Fruit fly (Drosophila melanogaster) whole organism, embryonic: ENCODE data around the gene tau.
A peak's percentile ranks its signal among the peaks of the same experiment; 100 is the strongest.

Experiments used
- Bgb ChIP-seq: fragments of 200-800 bp; sonication (Bioruptor generic); IDR thresholded peaks from 2 replicates; pipeline ENCODE4 v1.3.6; 2022; ENCODE audit warnings: missing biosample characterization, missing genetic modification characterization; ENCODE audit not compliant: partially characterized antibody
- CG10267 ChIP-seq: fragments of 200-800 bp; sonication (Bioruptor generic); optimal IDR thresholded peaks from 2 replicates; lab custom pipeline; 2018; ENCODE audit warnings: missing biosample characterization, mild to moderate bottlenecking, missing genetic modification characterization, moderate library complexity
- CG14014 ChIP-seq: fragments of 200-800 bp; sonication (Bioruptor generic); IDR thresholded peaks from 2 replicates; pipeline ENCODE4 v1.3.6; 2022; ENCODE audit warnings: missing biosample characterization, missing genetic modification characterization
- CG14667 ChIP-seq: fragments of 200-800 bp; sonication (Bioruptor generic); IDR thresholded peaks from 2 replicates; pipeline ENCODE4 v1.3.6; 2022; ENCODE audit warnings: missing biosample characterization, missing genetic modification characterization
- CG15073 ChIP-seq: fragments of 200-800 bp; sonication (Bioruptor generic); optimal IDR thresholded peaks from 2 replicates; lab custom pipeline; 2016; ENCODE audit warnings: missing biosample characterization, missing genetic modification characterization
- CG17186 ChIP-seq: fragments of 200-800 bp; sonication (Bioruptor generic); optimal IDR thresholded peaks from 3 replicates; lab custom pipeline; 2017; ENCODE audit warnings: missing biosample characterization, missing genetic modification reagents, missing genetic modification characterization
- CG1792 ChIP-seq: fragments of 200-800 bp; sonication (Bioruptor generic); optimal IDR thresholded peaks from 2 replicates; lab custom pipeline; 2016; ENCODE audit warnings: missing biosample characterization, missing genetic modification characterization
- CG32532 ChIP-seq: fragments of 200-800 bp; sonication (Bioruptor generic); IDR thresholded peaks from 2 replicates; pipeline ENCODE4 v1.3.6; 2022; ENCODE audit warnings: missing biosample characterization, missing genetic modification characterization
- CG33213 ChIP-seq: fragments of 200-800 bp; sonication (Bioruptor generic); optimal IDR thresholded peaks from 3 replicates; lab custom pipeline; 2016; ENCODE audit warnings: missing biosample characterization, missing genetic modification characterization
- CG3995 ChIP-seq: fragments of 200-800 bp; sonication (Bioruptor generic); optimal IDR thresholded peaks from 3 replicates; lab custom pipeline; 2016; ENCODE audit warnings: missing biosample characterization, missing genetic modification characterization
- CG4820 ChIP-seq: fragments of 200-800 bp; sonication (Bioruptor generic); optimal IDR thresholded peaks from 3 replicates; lab custom pipeline; 2016; ENCODE audit warnings: missing biosample characterization, missing genetic modification characterization
- CG9215 ChIP-seq: fragments of 200-800 bp; sonication (Bioruptor generic); IDR thresholded peaks from 2 replicates; pipeline ENCODE4 v1.3.6; 2022; ENCODE audit warnings: missing biosample characterization, missing genetic modification characterization
- CG9609 ChIP-seq: fragments of 200-800 bp; sonication (Bioruptor generic); optimal IDR thresholded peaks from 3 replicates; lab custom pipeline; 2016; ENCODE audit warnings: missing biosample characterization, missing genetic modification characterization
- CG9797 ChIP-seq: fragments of 200-800 bp; sonication (Bioruptor generic); optimal IDR thresholded peaks from 3 replicates; lab custom pipeline; 2018; ENCODE audit warnings: missing biosample characterization, mild to moderate bottlenecking, missing genetic modification characterization
- Chrac-16 ChIP-seq: fragments of 200-800 bp; sonication (Bioruptor generic); optimal IDR thresholded peaks from 3 replicates; lab custom pipeline; 2016; ENCODE audit warnings: missing biosample characterization, missing genetic modification characterization
- CkIIα-i1 ChIP-seq: fragments of 200-800 bp; sonication (Bioruptor generic); IDR thresholded peaks from 2 replicates; pipeline ENCODE4 v1.3.6; 2022; ENCODE audit warnings: missing biosample characterization, missing genetic modification characterization
- Dfd ChIP-seq, 2 experiments: fragments of >200 bp; optimal IDR thresholded peaks; 2 replicates each; lab custom pipeline; 2017; ENCODE audit warnings: missing biosample characterization in 2 of 2, missing genetic modification characterization in 2 of 2
- Doc3 ChIP-seq: fragments of 200-800 bp; sonication (Bioruptor generic); IDR thresholded peaks from 3 replicates; pipeline ENCODE4 v1.3.6; 2022; ENCODE audit warnings: missing biosample characterization, missing genetic modification characterization; ENCODE audit not compliant: partially characterized antibody
- Dp ChIP-seq: fragments of 200-800 bp; sonication (Bioruptor generic); optimal IDR thresholded peaks from 2 replicates; lab custom pipeline; 2018; ENCODE audit warnings: missing biosample characterization, mild to moderate bottlenecking, missing genetic modification characterization, moderate library complexity
- Ets97D ChIP-seq: fragments of 200-800 bp; sonication (Bioruptor generic); optimal IDR thresholded peaks from 3 replicates; lab custom pipeline; 2016; ENCODE audit warnings: missing biosample characterization, missing genetic modification characterization
- HLH4C ChIP-seq: fragments of 200-800 bp; sonication (Bioruptor generic); IDR thresholded peaks from 3 replicates; pipeline ENCODE4 v1.3.6; 2022; ENCODE audit warnings: missing biosample characterization, missing genetic modification characterization; ENCODE audit not compliant: partially characterized antibody
- HmgZ ChIP-seq: fragments of 200-800 bp; sonication (Bioruptor generic); optimal IDR thresholded peaks from 2 replicates; lab custom pipeline; 2018; ENCODE audit warnings: missing biosample characterization, mild to moderate bottlenecking, missing genetic modification characterization
- Rfx ChIP-seq: fragments of 200-800 bp; sonication (Bioruptor generic); IDR thresholded peaks from 2 replicates; pipeline ENCODE4 v1.3.6; 2022; ENCODE audit warnings: missing biosample characterization, missing genetic modification characterization
- Rx ChIP-seq: fragments of 200-800 bp; sonication (Bioruptor generic); IDR thresholded peaks from 2 replicates; pipeline ENCODE4 v1.3.6; 2022; ENCODE audit warnings: missing biosample characterization, missing genetic modification characterization
- Scr ChIP-seq: fragments of 200-800 bp; sonication (Bioruptor generic); IDR thresholded peaks from 2 replicates; pipeline ENCODE4 v1.3.6; 2022; ENCODE audit warnings: missing biosample characterization, missing genetic modification characterization; ENCODE audit not compliant: partially characterized antibody
- Sry-δ ChIP-seq: fragments of 200-800 bp; sonication (Bioruptor generic); optimal IDR thresholded peaks from 2 replicates; lab custom pipeline; 2016; ENCODE audit warnings: missing biosample characterization, missing genetic modification characterization
- Taf1 ChIP-seq: fragments of 200-800 bp; sonication (Bioruptor generic); IDR thresholded peaks from 2 replicates; pipeline ENCODE4 v1.3.6; 2022; ENCODE audit warnings: missing biosample characterization, missing genetic modification characterization
- Tbp ChIP-seq: fragments of >200 bp; optimal IDR thresholded peaks from 2 replicates; lab custom pipeline; 2018; ENCODE audit warnings: missing biosample characterization, missing genetic modification characterization
- cg ChIP-seq: fragments of 200-800 bp; sonication (Bioruptor generic); optimal IDR thresholded peaks from 3 replicates; lab custom pipeline; 2019; ENCODE audit warnings: missing biosample characterization, mild to moderate bottlenecking, missing genetic modification characterization, moderate library complexity
- chm ChIP-seq: fragments of 200-800 bp; sonication (Bioruptor generic); IDR thresholded peaks from 2 replicates; pipeline ENCODE4 v1.3.6; 2022; ENCODE audit warnings: missing biosample characterization, missing genetic modification characterization
- crp ChIP-seq, 2 experiments: fragments of 200-800 bp; sonication (Bioruptor generic); optimal IDR thresholded peaks; 2 replicates in 1 of 2; 3 replicates in 1 of 2; lab custom pipeline; 2017; ENCODE audit warnings: missing biosample characterization in 2 of 2, missing genetic modification characterization in 2 of 2, mild to moderate bottlenecking in 1 of 2, moderate library complexity in 1 of 2
- dmrt11E ChIP-seq: fragments of 200-800 bp; sonication (Bioruptor generic); optimal IDR thresholded peaks from 3 replicates; lab custom pipeline; 2018; ENCODE audit warnings: missing biosample characterization, mild to moderate bottlenecking, missing genetic modification characterization, moderate library complexity
- gce ChIP-seq: fragments of 200-800 bp; sonication (Bioruptor generic); IDR thresholded peaks from 3 replicates; pipeline ENCODE4 v1.3.6; 2022; ENCODE audit warnings: missing biosample characterization, missing genetic modification characterization
- gcm2 ChIP-seq: fragments of 200-800 bp; sonication (Bioruptor generic); optimal IDR thresholded peaks from 2 replicates; lab custom pipeline; 2016; ENCODE audit warnings: missing biosample characterization, missing genetic modification characterization
- hbn ChIP-seq: fragments of 200-800 bp; sonication (Bioruptor generic); IDR thresholded peaks from 2 replicates; pipeline ENCODE4 v1.3.6; 2022; ENCODE audit warnings: missing biosample characterization, missing genetic modification characterization; ENCODE audit not compliant: partially characterized antibody
- jigr1 ChIP-seq: fragments of 200-800 bp; sonication (Bioruptor generic); IDR thresholded peaks from 3 replicates; pipeline ENCODE4 v1.3.6; 2022; ENCODE audit warnings: missing biosample characterization, missing genetic modification characterization
- kah ChIP-seq: fragments of 200-800 bp; sonication (Bioruptor generic); optimal IDR thresholded peaks from 2 replicates; lab custom pipeline; 2018; ENCODE audit warnings: missing biosample characterization, mild to moderate bottlenecking, missing genetic modification characterization
- nerfin-2 ChIP-seq: fragments of 200-800 bp; sonication (Bioruptor generic); IDR thresholded peaks from 2 replicates; pipeline ENCODE4 v1.3.6; 2022; ENCODE audit warnings: missing biosample characterization, missing genetic modification characterization; ENCODE audit not compliant: partially characterized antibody
- pho ChIP-seq: fragments of 200-800 bp; sonication (Bioruptor generic); optimal IDR thresholded peaks from 2 replicates; lab custom pipeline; 2016; ENCODE audit warnings: missing biosample characterization, missing genetic modification characterization
- phol ChIP-seq: fragments of 200-800 bp; sonication (Bioruptor generic); optimal IDR thresholded peaks from 3 replicates; lab custom pipeline; 2018; ENCODE audit warnings: missing biosample characterization, mild to moderate bottlenecking, missing genetic modification characterization, moderate library complexity
- pita ChIP-seq: fragments of 200-800 bp; sonication (Bioruptor generic); optimal IDR thresholded peaks from 2 replicates; lab custom pipeline; 2017; ENCODE audit warnings: missing biosample characterization, mild to moderate bottlenecking, missing genetic modification characterization
- pum ChIP-seq: fragments of 200-800 bp; sonication (Bioruptor generic); optimal IDR thresholded peaks from 2 replicates; lab custom pipeline; 2016; ENCODE audit warnings: missing biosample characterization, missing genetic modification characterization
- sisA ChIP-seq: fragments of 200-800 bp; sonication (Bioruptor generic); IDR thresholded peaks from 2 replicates; pipeline ENCODE4 v1.3.6; 2022; ENCODE audit warnings: missing biosample characterization, missing genetic modification characterization
- slbo ChIP-seq: fragments of 200-800 bp; sonication (Bioruptor generic); IDR thresholded peaks from 2 replicates; pipeline ENCODE4 v1.3.6; 2022; ENCODE audit warnings: missing biosample characterization, missing genetic modification characterization
- slp2 ChIP-seq: fragments of 200-800 bp; sonication (Bioruptor generic); optimal IDR thresholded peaks from 2 replicates; lab custom pipeline; 2016; ENCODE audit warnings: missing biosample characterization, missing genetic modification characterization
- sqz ChIP-seq: fragments of 200-800 bp; sonication (Bioruptor generic); optimal IDR thresholded peaks from 3 replicates; lab custom pipeline; 2018; ENCODE audit warnings: missing biosample characterization, mild to moderate bottlenecking, missing genetic modification characterization
- tgo ChIP-seq: fragments of 200-800 bp; sonication (Bioruptor generic); IDR thresholded peaks from 3 replicates; pipeline ENCODE4 v1.3.6; 2022; ENCODE audit warnings: missing biosample characterization, missing genetic modification characterization
- tx ChIP-seq: fragments of 200-800 bp; sonication (Bioruptor generic); optimal IDR thresholded peaks from 2 replicates; lab custom pipeline; 2016; ENCODE audit warnings: missing biosample characterization, missing genetic modification characterization
- wdn ChIP-seq: fragments of 200-800 bp; sonication (Bioruptor generic); IDR thresholded peaks from 2 replicates; pipeline ENCODE4 v1.3.6; 2022; ENCODE audit warnings: missing biosample characterization, missing genetic modification characterization
- yki ChIP-seq: fragments of >200 bp; optimal IDR thresholded peaks from 3 replicates; lab custom pipeline; 2018
- zfh2 ChIP-seq: fragments of 200-800 bp; sonication (Bioruptor generic); optimal IDR thresholded peaks from 2 replicates; lab custom pipeline; 2016; ENCODE audit warnings: missing biosample characterization, missing genetic modification characterization

The tau gene

DNA sequence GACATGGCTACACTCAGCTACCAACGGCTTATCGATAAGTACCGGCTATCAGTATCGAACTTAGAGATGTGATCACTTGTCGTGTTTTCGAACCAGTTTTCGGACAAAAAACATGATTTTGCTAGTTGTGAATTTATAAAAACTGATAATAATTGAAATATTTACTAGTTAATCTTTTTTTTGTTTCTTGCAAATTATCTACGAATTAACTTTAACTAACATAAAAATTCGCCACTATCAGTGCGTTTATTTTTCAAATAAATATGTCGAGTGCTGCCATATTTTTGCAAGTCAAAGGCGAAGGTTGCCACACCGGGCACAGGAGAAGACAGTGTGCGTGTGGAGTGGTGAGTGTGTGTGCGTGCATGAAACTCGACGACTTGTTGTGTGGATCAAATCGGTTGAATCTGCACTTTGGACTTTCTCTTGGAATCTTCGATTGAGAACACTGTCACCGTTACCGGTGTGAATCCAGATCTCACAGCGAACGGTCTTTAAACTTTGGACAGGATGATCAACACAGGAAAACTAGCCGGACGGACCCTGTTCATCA, 20.5 kb upstream of the tau start, which contains the start of gene Hsdl2 (continued):
- peak; percentile 92 for TF ChIP-seq Dp (GFP tag; lab: Kevin White, UChicago)
- TF ChIP-seq CG3995, result peak; percentile 67
- TF ChIP-seq CG4820 (GFP tag; lab: Kevin White, UChicago), result peak; percentile 23
- TF ChIP-seq dmrt11E (tag; lab: Kevin White, UChicago), result no peak
- peak; percentile 38 for TF ChIP-seq pho (GFP tag; lab: Kevin White, UChicago)
- no peak for TF ChIP-seq kah (GFP tag; lab: Kevin White, UChicago)
- peak; percentile 12 for TF ChIP-seq zfh2 (GFP tag; lab: Kevin White, UChicago)
- peak; percentile 85 for TF ChIP-seq HLH4C (GFP tag; lab: Robert Waterston, UW)
- no peak for TF ChIP-seq jigr1 (GFP tag; lab: Robert Waterston, UW)
- TF ChIP-seq CG32532 (GFP tag; lab: Robert Waterston, UW), result peak; percentile 65
- TF ChIP-seq tgo (GFP tag; lab: Robert Waterston, UW), result peak; percentile 48; the same call in 2 of the 3 replicates
- no peak for TF ChIP-seq wdn
- peak; percentile 64 for TF ChIP-seq Bgb (GFP tag; lab: Robert Waterston, UW)
- TF ChIP-seq CG14667 (GFP tag; lab: Robert Waterston, UW), result peak; percentile 21; the same call in 1 of the 2 replicates
- no peak for TF ChIP-seq slp2 (GFP tag; lab: Kevin White, UChicago)
- peak; percentile 72 for TF ChIP-seq Scr (GFP tag; lab: Robert Waterston, UW)
- TF ChIP-seq slbo, result peak; percentile 55
- TF ChIP-seq CG9215 (GFP tag; lab: Robert Waterston, UW), result peak; percentile 45
- peak; percentile 38 for TF ChIP-seq CG33213 (GFP tag; lab: Kevin White, UChicago)
- TF ChIP-seq sqz (GFP tag; lab: Kevin White, UChicago), result no peak
- TF ChIP-seq yki (lab: Kevin White, UChicago), result no peak
- TF ChIP-seq chm (GFP tag; lab: Robert Waterston, UW), result peak; percentile 21; the same call in 1 of the 2 replicates
- TF ChIP-seq CG9797 (GFP tag; lab: Kevin White, UChicago), result peak; percentile 49
- peak; percentile 1 for TF ChIP-seq CG9609 (GFP tag; lab: Kevin White, UChicago)
- peak; percentile 53 for TF ChIP-seq pita (GFP tag; lab: Kevin White, UChicago)
- TF ChIP-seq CG10267 (tag; lab: Kevin White, UChicago), result peak; percentile 34
- peak; percentile 33 for TF ChIP-seq Ets97D (GFP tag; lab: Kevin White, UChicago)
- peak in 1 of 2 experiments; percentile 21 for TF ChIP-seq crp (GFP tag; optimal IDR thresholded peaks at IDR 0.05; lab: Kevin White, UChicago)
- no peak for TF ChIP-seq Tbp (GFP tag; lab: Kevin White, UChicago)
- peak; percentile 41; the same call in 1 of the 2 replicates for TF ChIP-seq Rx (GFP tag; lab: Robert Waterston, UW)
- TF ChIP-seq pum (GFP tag; lab: Kevin White, UChicago), result peak; percentile 0
- TF ChIP-seq Dfd (GFP tag; optimal IDR thresholded peaks at IDR 0.05; lab: Kevin White, UChicago), result no peak
- TF ChIP-seq CG17186 (GFP tag; lab: Kevin White, UChicago), result peak; percentile 37
- peak; percentile 56; the same call in 1 of the 2 replicates for TF ChIP-seq hbn (GFP tag; lab: Robert Waterston, UW)
- no peak for TF ChIP-seq tx (GFP tag; lab: Kevin White, UChicago)
- no peak for TF ChIP-seq Taf1 (GFP tag; lab: Robert Waterston, UW)
- TF ChIP-seq gcm2, result peak; percentile 7
- TF ChIP-seq Chrac-16 (GFP tag; lab: Kevin White, UChicago), result peak; percentile 45
- TF ChIP-seq HmgZ, result peak; percentile 84
- peak; percentile 55 for TF ChIP-seq phol (tag; lab: Kevin White, UChicago)
- TF ChIP-seq cg (GFP tag; lab: Kevin White, UChicago), result peak; percentile 96
- TF ChIP-seq Sry-δ, result peak; percentile 86
- no peak for TF ChIP-seq CG1792 (GFP tag; lab: Kevin White, UChicago)
- no peak for TF ChIP-seq sisA (GFP tag; lab: Robert Waterston, UW)
- peak; percentile 57 for TF ChIP-seq nerfin-2 (GFP tag; lab: Robert Waterston, UW)
- peak; percentile 39; the same call in 2 of the 3 replicates for TF ChIP-seq Doc3 (GFP tag; lab: Robert Waterston, UW)
- TF ChIP-seq CkIIα-i1, result no peak
- TF ChIP-seq Rfx (GFP tag; lab: Robert Waterston, UW), result peak; percentile 63; the same call in 1 of the 2 replicates
- TF ChIP-seq CG15073 (GFP tag; lab: Kevin White, UChicago), result no peak
- no peak for TF ChIP-seq gce (GFP tag; lab: Robert Waterston, UW)
- no peak for TF ChIP-seq CG14014 (GFP tag; lab: Robert Waterston, UW)
